Fruit fly (Drosophila melanogaster): Measurements from ENCODE around the gene RpL3.
A peak's percentile ranks its signal among the peaks of the same experiment; 100 is the strongest.

Gene RpL3

dm6 chr3R:11221437-11222230 is at the start of gene RpL3, which contains the start of gene CG6693 (continued):
- TF ChIP-seq pnt (GFP tag; optimal IDR thresholded peaks at IDR 0.05) (peak; percentile 31), D (optimal IDR thresholded peaks at IDR 0.05) (no peak), D (GFP tag; optimal IDR thresholded peaks at IDR 0.05) (peak; percentile 44), fd64A (GFP tag; optimal IDR thresholded peaks at IDR 0.05) (peak; percentile 89), CG11093 (GFP tag; IDR thresholded peaks at IDR 0.05) (no peak), gce (GFP tag; IDR thresholded peaks at IDR 0.05) (peak; percentile 84), CG4707 (GFP tag; optimal IDR thresholded peaks at IDR 0.05) (peak; percentile 90), CG17612 (GFP tag; IDR thresholded peaks at IDR 0.05) (0 out of 2 replicates have a peak, but pooled peaks have one; percentile 61), stc (GFP tag; IDR thresholded peaks at IDR 0.05) (peak; percentile 82), Mad (GFP tag; optimal IDR thresholded peaks at IDR 0.05) (peak; percentile 50), salm (tag; optimal IDR thresholded peaks at IDR 0.05) (peak; percentile 71), Antp (GFP tag; optimal IDR thresholded peaks at IDR 0.05) (no peak), CG8359 (GFP tag; optimal IDR thresholded peaks at IDR 0.05; ENCODE audit: borderline replicate concordance) (peak; percentile 46), CG6791 (GFP tag; IDR thresholded peaks at IDR 0.05; ENCODE audit: partially characterized antibody) (no peak; the same call in 2 of the 3 replicates), Dbx (GFP tag; IDR thresholded peaks at IDR 0.05) (peak; percentile 89), pfk (GFP tag; optimal IDR thresholded peaks at IDR 0.05) (peak; percentile 76), chif (GFP tag; optimal IDR thresholded peaks at IDR 0.05) (peak; percentile 26), CG6175 (GFP tag; IDR thresholded peaks at IDR 0.05) (peak; percentile 36; the same call in 1 of the 3 replicates), CG6854 (GFP tag; optimal IDR thresholded peaks at IDR 0.05) (peak; percentile 88), disco-r (GFP tag; optimal IDR thresholded peaks at IDR 0.05) (peak; percentile 53), HLH4C (GFP tag; IDR thresholded peaks at IDR 0.05; ENCODE audit: partially characterized antibody) (peak; percentile 28; the same call in 2 of the 3 replicates), CG10462 (GFP tag; optimal IDR thresholded peaks at IDR 0.05) (no peak), zfh1 (GFP tag; IDR thresholded peaks at IDR 0.05) (peak; percentile 72), CG34224 (GFP tag; IDR thresholded peaks at IDR 0.05; ENCODE audit: partially characterized antibody) (no peak; the same call in 2 of the 3 replicates), lov (optimal IDR thresholded peaks at IDR 0.05) (no peak), lov (GFP tag; IDR thresholded peaks at IDR 0.05) (peak; percentile 91), CG9932 (GFP tag; IDR thresholded peaks at IDR 0.05) (peak; percentile 63), Sox100B (GFP tag; optimal IDR thresholded peaks at IDR 0.05) (peak; percentile 68), CG18262 (tag; optimal IDR thresholded peaks at IDR 0.05) (peak; percentile 69), CG7372 (GFP tag; IDR thresholded peaks at IDR 0.05) (no peak), psq (GFP tag; optimal IDR thresholded peaks at IDR 0.05) (no peak), Lhr (GFP tag; optimal IDR thresholded peaks at IDR 0.05) (peak; percentile 97), CG6254 (GFP tag; optimal IDR thresholded peaks at IDR 0.05) (peak; percentile 45), CG30020 (tag; optimal IDR thresholded peaks at IDR 0.05) (peak; percentile 27), Poxn (GFP tag; IDR thresholded peaks at IDR 0.05) (no peak), CG5245 (GFP tag; optimal IDR thresholded peaks at IDR 0.05) (peak; percentile 38), Atf6 (GFP tag; IDR thresholded peaks at IDR 0.05) (peak; percentile 81), dysf (GFP tag; IDR thresholded peaks at IDR 0.05) (peak; percentile 43; the same call in 2 of the 3 replicates), Hey (tag; optimal IDR thresholded peaks at IDR 0.05) (peak; percentile 66), CG32532 (GFP tag; IDR thresholded peaks at IDR 0.05) (peak; percentile 86), CG11247 (GFP tag; IDR thresholded peaks at IDR 0.05) (peak; percentile 73), HmgD (GFP tag; optimal IDR thresholded peaks at IDR 0.05) (peak; percentile 23), sima (GFP tag; optimal IDR thresholded peaks at IDR 0.05) (no peak), trem (tag; optimal IDR thresholded peaks at IDR 0.05) (peak; percentile 94), Nf-YB (GFP tag; optimal IDR thresholded peaks at IDR 0.05) (peak; percentile 56), Dip2 (GFP tag; IDR thresholded peaks at IDR 0.05) (no peak), CG6272 (GFP tag; IDR thresholded peaks at IDR 0.05) (peak; percentile 47; the same call in 1 of the 2 replicates), caup (GFP tag; optimal IDR thresholded peaks at IDR 0.05; ENCODE audit: severe bottlenecking) (peak; percentile 92), CG12769 (tag; optimal IDR thresholded peaks at IDR 0.05) (peak; percentile 82)
